Worm (Caenorhabditis elegans) whole organism, early embryonic: ENCODE measurements around the gene F22F7.12.

Experiments
- B0310.2 ChIP-seq: sonication (generic microtip); optimal IDR thresholded peaks from 2 replicates; lab custom pipeline; 2016; ENCODE audit warnings: mild to moderate bottlenecking, missing genetic modification characterization, missing compliant biosample characterization
- F13C5.2 ChIP-seq: sonication (generic microtip); optimal IDR thresholded peaks from 2 replicates; lab custom pipeline; 2017; ENCODE audit warnings: mild to moderate bottlenecking, missing genetic modification characterization, inconsistent platforms, missing compliant biosample characterization
- aly-1 ChIP-seq: sonication (generic microtip); optimal IDR thresholded peaks from 2 replicates; lab custom pipeline; 2016; ENCODE audit warnings: missing genetic modification characterization, missing compliant biosample characterization
- ama-1 ChIP-seq: fragments of 150-350 bp; optimal IDR thresholded peaks from 2 replicates; lab custom pipeline; 2014
- ceh-13 ChIP-seq: fragments of 200-800 bp; sonication (Bioruptor generic); optimal IDR thresholded peaks from 2 replicates; lab custom pipeline; 2018; ENCODE audit warnings: mild to moderate bottlenecking, missing genetic modification characterization, missing compliant biosample characterization
- ceh-36 ChIP-seq: sonication (generic microtip); optimal IDR thresholded peaks from 2 replicates; lab custom pipeline; 2016; ENCODE audit warnings: missing genetic modification characterization, inconsistent platforms, missing compliant biosample characterization
- ets-7 ChIP-seq: sonication (generic microtip); optimal IDR thresholded peaks from 2 replicates; lab custom pipeline; 2016; ENCODE audit warnings: missing genotype, missing genetic modification characterization, missing compliant biosample characterization
- flt-1 ChIP-seq: fragments of 200-800 bp; sonication (Bioruptor generic); IDR thresholded peaks from 2 replicates; pipeline ENCODE4 v1.3.6; 2022; ENCODE audit warnings: missing genetic modification characterization, missing compliant biosample characterization
- hmbx-1 ChIP-seq: sonication (generic microtip); optimal IDR thresholded peaks from 2 replicates; lab custom pipeline; 2016; ENCODE audit warnings: mild to moderate bottlenecking, missing genetic modification characterization, missing compliant biosample characterization
- hmg-4 ChIP-seq: fragments of 200-800 bp; sonication (Bioruptor generic); optimal IDR thresholded peaks from 2 replicates; lab custom pipeline; 2018; ENCODE audit warnings: mild to moderate bottlenecking, missing genetic modification characterization, missing compliant biosample characterization
- hnd-1 ChIP-seq: sonication (generic microtip); optimal IDR thresholded peaks from 2 replicates; lab custom pipeline; 2016; ENCODE audit warnings: missing genetic modification characterization, missing compliant biosample characterization
- pes-1 ChIP-seq: fragments of 200-800 bp; sonication (Bioruptor generic); IDR thresholded peaks from 2 replicates; pipeline ENCODE4 v1.3.6; 2022; ENCODE audit warnings: missing genetic modification reagents, missing genetic modification characterization, missing compliant biosample characterization
- scrt-1 ChIP-seq: fragments of 200-800 bp; sonication (Bioruptor generic); IDR thresholded peaks from 2 replicates; pipeline ENCODE4 v1.3.6; 2022; ENCODE audit warnings: missing genetic modification characterization, missing compliant biosample characterization
- sea-1 ChIP-seq: fragments of 200-800 bp; sonication (Bioruptor generic); conservative IDR thresholded peaks from 2 replicates; pipeline ENCODE4 v1.3.6; 2022; ENCODE audit warnings: missing genetic modification characterization, missing compliant biosample characterization
- tbx-11 ChIP-seq: fragments of 200-800 bp; sonication (Bioruptor generic); IDR thresholded peaks from 2 replicates; pipeline ENCODE4 v1.3.6; 2022; ENCODE audit warnings: missing genetic modification characterization, missing compliant biosample characterization
- tbx-37 ChIP-seq: fragments of 200-800 bp; sonication (Bioruptor generic); conservative IDR thresholded peaks from 2 replicates; pipeline ENCODE4 v1.3.6; 2022; ENCODE audit warnings: missing genetic modification reagents, missing genetic modification characterization, missing compliant biosample characterization
- tra-4 ChIP-seq: sonication (generic microtip); optimal IDR thresholded peaks from 2 replicates; lab custom pipeline; 2017; ENCODE audit warnings: missing genetic modification characterization, missing compliant biosample characterization

Gene F22F7.12

DNA sequence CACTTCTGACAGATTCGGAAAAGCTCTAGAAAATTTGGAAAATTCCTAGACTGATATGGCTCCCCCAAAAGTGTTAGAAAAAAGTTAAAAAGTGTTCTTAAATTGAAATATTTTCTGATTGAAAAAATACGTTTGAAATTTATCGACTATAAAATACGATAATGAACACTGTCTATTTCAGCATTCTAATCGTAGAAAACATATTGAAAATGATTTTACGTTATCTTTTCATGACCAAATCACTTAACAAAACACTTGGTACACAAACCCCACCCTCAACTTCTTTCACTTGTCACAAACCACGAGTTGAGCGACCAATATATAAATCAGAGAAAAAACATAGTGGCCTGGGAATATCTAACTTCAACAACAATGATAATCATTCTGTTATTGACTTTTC is 34.9 kb upstream of the F22F7.12 start, which contains the start of gene cyp-33C1:
Gene cyp-33C1, plus strand, starts transcription at position 301 of the 400 bp plus-strand sequence.
- TF ChIP-seq F13C5.2 (tag; lab: Kevin White, UChicago): no peak
- no peak for TF ChIP-seq ceh-36 (tag; lab: Kevin White, UChicago)
- TF ChIP-seq ama-1 (lab: Kevin White, UChicago): no peak
- no peak for TF ChIP-seq tra-4 (tag; lab: Kevin White, UChicago)
- TF ChIP-seq tbx-37 (GFP tag; lab: Robert Waterston, UW): no peak
- no peak for TF ChIP-seq hmbx-1 (tag; lab: Kevin White, UChicago)
- TF ChIP-seq ets-7 (tag; lab: Kevin White, UChicago): no peak
- no peak for TF ChIP-seq tbx-11 (GFP tag; lab: Robert Waterston, UW)
- TF ChIP-seq hnd-1: no peak
- no peak for TF ChIP-seq sea-1 (GFP tag; lab: Robert Waterston, UW)
- no peak for TF ChIP-seq flt-1 (GFP tag; lab: Robert Waterston, UW)
- TF ChIP-seq B0310.2 (tag; lab: Kevin White, UChicago): no peak
- no peak for TF ChIP-seq scrt-1
- TF ChIP-seq hmg-4: no peak
- no peak for TF ChIP-seq aly-1

DNA sequence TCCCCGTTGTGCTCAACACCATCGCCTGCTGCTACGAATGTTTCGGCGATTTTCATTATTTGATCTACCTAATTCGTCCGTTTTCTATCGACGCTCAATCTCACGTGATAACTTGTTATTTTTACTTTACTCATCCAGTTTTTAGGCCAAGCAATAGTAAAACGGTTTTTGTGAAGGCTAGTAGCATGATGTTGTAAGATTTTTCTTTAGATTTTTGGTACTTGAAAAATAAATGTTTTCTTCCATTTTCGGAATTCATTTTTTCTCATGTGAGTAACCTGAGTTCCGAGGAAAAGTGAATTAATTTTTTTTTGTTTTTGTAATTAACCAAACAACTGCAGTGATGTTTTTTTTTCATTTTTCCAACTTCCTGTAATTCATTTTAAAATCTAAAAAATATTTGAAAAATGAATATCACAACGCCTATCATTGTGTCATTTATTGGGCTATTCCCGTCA is 33.0 kb upstream of the F22F7.12 start, which contains the start of gene srbc-17:
Gene srbc-17, plus strand, starts transcription at position 408 of the 458 bp plus-strand sequence.
- TF ChIP-seq tra-4 (tag; lab: Kevin White, UChicago): no peak
- no peak for TF ChIP-seq ets-7 (tag; lab: Kevin White, UChicago)
- TF ChIP-seq hmg-4: no peak

DNA sequence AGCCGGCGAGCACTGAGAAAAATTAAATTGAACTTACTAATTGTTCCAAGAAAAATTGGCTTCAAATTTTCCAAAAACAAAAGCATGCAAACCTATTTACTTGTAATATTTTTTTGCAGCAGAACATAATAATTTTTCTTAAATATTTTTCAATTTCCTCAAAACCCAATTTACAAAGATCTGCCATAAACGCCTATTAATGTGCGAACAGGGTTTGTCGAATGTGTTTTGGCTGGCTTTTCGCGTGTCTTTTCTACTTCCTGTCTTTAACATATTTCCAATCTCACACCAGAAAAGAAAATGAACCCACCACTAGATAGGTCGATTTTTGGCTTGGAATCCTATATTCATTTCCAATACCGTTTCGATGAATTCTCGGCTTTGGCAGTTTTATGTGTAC is 30.9 kb upstream of the F22F7.12 start, which contains the start of gene C45H4.18:
Gene C45H4.18, plus strand, starts transcription at position 301 of the 400 bp plus-strand sequence.
- TF ChIP-seq tbx-11 (GFP tag; lab: Robert Waterston, UW) (no peak), ama-1 (lab: Kevin White, UChicago) (no peak), scrt-1 (no peak), tra-4 (tag; lab: Kevin White, UChicago) (no peak), ceh-13 (no peak), flt-1 (GFP tag; lab: Robert Waterston, UW) (no peak), hnd-1 (no peak)

DNA sequence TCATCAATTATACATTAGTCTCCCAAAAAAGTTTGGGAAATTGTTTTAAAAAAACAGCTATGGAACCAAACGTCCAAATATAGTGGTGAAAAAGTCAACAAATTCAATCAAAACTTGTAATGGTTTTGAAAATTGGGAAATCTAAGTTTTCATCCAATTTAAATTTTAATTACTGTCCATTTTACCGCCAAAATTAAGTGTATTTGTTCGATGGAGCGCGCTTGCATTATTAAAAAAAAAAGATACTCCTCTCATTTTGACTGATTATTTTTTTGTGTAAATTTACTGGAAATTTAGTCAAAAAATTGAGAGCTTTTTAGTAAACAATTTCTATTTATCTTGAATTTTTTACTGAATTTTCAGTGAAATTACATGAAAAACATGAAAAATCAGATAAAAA is 30.2 kb upstream of the F22F7.12 start:
- TF ChIP-seq ceh-36 (tag; lab: Kevin White, UChicago): no peak
- TF ChIP-seq aly-1: no peak
- no peak for TF ChIP-seq hmbx-1 (tag; lab: Kevin White, UChicago)
- no peak for TF ChIP-seq ceh-13

DNA sequence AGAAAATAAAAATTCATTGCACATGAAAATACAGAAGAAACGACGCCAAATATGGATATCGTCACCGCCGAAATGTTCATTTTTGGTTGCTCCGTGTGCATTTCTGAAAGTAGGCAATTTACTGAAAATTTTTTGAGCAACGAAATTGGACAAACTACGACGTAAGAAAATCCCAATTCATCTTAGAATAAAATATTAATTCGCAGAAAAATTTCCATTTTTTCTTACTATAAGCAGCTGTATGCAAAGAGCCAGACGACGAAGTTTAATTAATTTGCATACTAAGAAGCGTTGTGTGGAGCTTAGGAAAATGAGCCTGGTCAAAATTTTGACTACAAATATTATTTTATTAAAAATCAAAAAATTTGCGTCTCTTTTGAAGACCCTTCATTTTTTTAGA is 22.4 kb upstream of the F22F7.12 start, which contains the start of gene srbc-19:
Gene srbc-19, minus strand, starts transcription at position 101 of the 400 bp plus-strand sequence.
- TF ChIP-seq tra-4 (tag; lab: Kevin White, UChicago): no peak
- no peak for TF ChIP-seq ama-1 (lab: Kevin White, UChicago)
- no peak for TF ChIP-seq pes-1 (GFP tag; lab: Robert Waterston, UW)
- no peak for TF ChIP-seq scrt-1
- TF ChIP-seq hmbx-1 (tag; lab: Kevin White, UChicago): no peak
- no peak for TF ChIP-seq flt-1 (GFP tag; lab: Robert Waterston, UW)
- TF ChIP-seq tbx-11 (GFP tag; lab: Robert Waterston, UW): no peak
- TF ChIP-seq sea-1 (GFP tag; lab: Robert Waterston, UW): no peak
- TF ChIP-seq tbx-37 (GFP tag; lab: Robert Waterston, UW): no peak
- TF ChIP-seq ets-7 (tag; lab: Kevin White, UChicago): no peak
- no peak for TF ChIP-seq B0310.2 (tag; lab: Kevin White, UChicago)
- no peak for TF ChIP-seq ceh-36 (tag; lab: Kevin White, UChicago)
- TF ChIP-seq F13C5.2 (tag; lab: Kevin White, UChicago): no peak
- no peak for TF ChIP-seq hmg-4

DNA sequence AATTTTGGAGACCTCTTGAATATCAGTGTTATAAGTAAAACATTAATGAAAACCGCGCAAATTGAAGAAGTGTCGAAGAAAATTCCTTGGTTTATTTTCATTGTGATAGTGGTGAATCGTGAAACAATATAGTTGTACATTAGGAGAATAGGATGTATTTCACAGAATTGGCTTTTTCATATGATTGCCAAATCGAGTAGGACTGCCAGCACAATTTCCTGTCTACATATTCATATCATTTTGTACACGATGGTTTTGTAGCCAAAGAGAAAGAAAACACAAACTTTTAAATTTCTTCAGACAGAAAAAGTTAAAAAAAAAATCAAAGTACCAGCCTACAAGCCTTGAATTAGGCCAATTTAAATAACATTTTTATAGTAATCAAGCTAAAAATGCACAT is 19.4 kb upstream of the F22F7.12 start, which contains the start of gene str-255:
Gene str-255, minus strand, starts transcription at position 101 of the 400 bp plus-strand sequence.
- TF ChIP-seq flt-1 (GFP tag; lab: Robert Waterston, UW) (no peak), scrt-1 (no peak), hmbx-1 (tag; lab: Kevin White, UChicago) (no peak), ets-7 (tag; lab: Kevin White, UChicago) (no peak), pes-1 (GFP tag; lab: Robert Waterston, UW) (no peak), ceh-13 (no peak), F13C5.2 (tag; lab: Kevin White, UChicago) (no peak), hmg-4 (no peak), ama-1 (lab: Kevin White, UChicago) (no peak), ceh-36 (tag; lab: Kevin White, UChicago) (no peak), aly-1 (no peak), hnd-1 (no peak), tbx-11 (GFP tag; lab: Robert Waterston, UW) (no peak)

DNA sequence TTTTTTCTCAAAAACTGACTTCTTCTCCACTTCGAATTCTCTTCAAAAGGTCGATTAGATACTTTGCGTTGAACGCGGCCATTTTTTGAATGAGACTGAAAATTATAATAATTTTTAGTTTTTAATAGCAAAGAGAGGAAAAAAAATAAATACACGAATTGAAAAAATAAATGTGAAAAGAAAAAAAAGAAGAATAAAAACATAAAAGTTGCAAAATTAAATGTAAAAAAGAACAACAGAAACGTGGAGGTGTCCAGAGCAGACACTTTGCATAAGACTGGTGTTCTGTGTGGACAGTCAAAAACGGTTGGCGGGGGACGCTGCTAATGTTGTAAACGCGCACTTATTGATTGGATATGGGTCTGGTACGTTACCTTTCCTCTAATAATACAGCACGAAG is 15.0 kb upstream of the F22F7.12 start, which contains the start of gene C45H4.14:
Gene C45H4.14, minus strand, starts transcription at position 101 of the 400 bp plus-strand sequence.
- TF ChIP-seq hmg-4 (no peak), F13C5.2 (tag; lab: Kevin White, UChicago) (no peak), tbx-37 (GFP tag; lab: Robert Waterston, UW) (no peak), ceh-36 (tag; lab: Kevin White, UChicago) (no peak), hmbx-1 (tag; lab: Kevin White, UChicago) (no peak), ama-1 (lab: Kevin White, UChicago) (no peak), ceh-13 (no peak), tbx-11 (GFP tag; lab: Robert Waterston, UW) (no peak), B0310.2 (tag; lab: Kevin White, UChicago) (no peak), flt-1 (GFP tag; lab: Robert Waterston, UW) (no peak), pes-1 (GFP tag; lab: Robert Waterston, UW) (no peak)

DNA sequence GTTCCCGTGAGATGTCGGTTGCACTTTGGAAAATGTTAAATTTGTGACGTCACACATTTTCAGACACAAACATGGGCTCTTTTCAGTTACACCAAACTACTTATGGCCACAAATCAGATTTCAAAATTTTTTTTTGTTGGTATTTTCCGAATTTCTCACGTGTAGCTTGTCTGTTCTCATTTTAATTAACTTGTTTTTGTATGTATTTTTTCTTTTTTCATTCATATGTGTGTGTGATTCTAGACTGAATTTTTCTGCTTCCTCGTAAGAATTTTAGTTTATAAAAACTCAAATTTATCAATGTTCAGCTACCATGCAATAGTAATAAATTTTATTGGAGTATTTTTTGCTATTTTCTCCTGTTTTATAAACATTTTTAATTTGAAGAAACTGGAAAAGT is 12.5 kb upstream of the F22F7.12 start, which contains the start of gene srbc-22:
Gene srbc-22, plus strand, starts transcription at position 301 of the 400 bp plus-strand sequence.
- TF ChIP-seq flt-1 (GFP tag; lab: Robert Waterston, UW) (no peak), tra-4 (tag; lab: Kevin White, UChicago) (no peak), hmbx-1 (tag; lab: Kevin White, UChicago) (no peak), tbx-11 (GFP tag; lab: Robert Waterston, UW) (no peak), ceh-36 (tag; lab: Kevin White, UChicago) (no peak), B0310.2 (tag; lab: Kevin White, UChicago) (no peak), ama-1 (lab: Kevin White, UChicago) (no peak), hnd-1 (no peak), ceh-13 (no peak), F13C5.2 (tag; lab: Kevin White, UChicago) (no peak), hmg-4 (no peak), tbx-37 (GFP tag; lab: Robert Waterston, UW) (no peak), scrt-1 (no peak), aly-1 (no peak), ets-7 (tag; lab: Kevin White, UChicago) (no peak), pes-1 (GFP tag; lab: Robert Waterston, UW) (no peak), sea-1 (GFP tag; lab: Robert Waterston, UW) (no peak)
